Fruit fly (Drosophila melanogaster) whole organism, larva: ENCODE measurements around the gene CG18547.
A peak's percentile ranks its signal among the peaks of the same experiment; 100 is the strongest.

ENCODE experiments used
- noc ChIP-seq: fragments of 200-800 bp; sonication (Bioruptor generic); optimal IDR thresholded peaks from 3 replicates; lab custom pipeline; 2019; ENCODE audit warnings: missing biosample characterization, mild to moderate bottlenecking, missing genetic modification characterization, moderate library complexity

Gene CG18547

dm6 chr3R:11979879-11980571, at the start of gene CG18547:
Gene CG18547, minus strand, starts transcription at chr3R:11980390.
- no peak for TF ChIP-seq noc

DNA sequence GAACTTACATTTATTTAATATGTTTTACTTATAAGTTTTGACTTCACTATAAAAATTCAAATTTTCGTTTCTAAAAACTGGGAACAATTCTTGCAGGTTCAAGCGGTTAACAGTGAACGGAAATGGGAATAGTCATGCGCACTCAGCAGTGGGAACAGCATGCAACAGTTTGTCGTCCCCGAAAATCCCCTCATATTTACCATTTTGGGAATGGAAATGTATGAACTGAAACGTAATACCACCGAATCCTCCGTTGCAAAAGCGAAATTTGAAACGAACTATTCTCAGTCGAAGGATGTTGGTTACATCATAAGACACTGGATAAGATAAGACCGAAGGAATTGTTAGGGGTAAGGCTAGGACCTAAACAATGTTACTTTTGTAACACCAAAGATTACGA, 40.8 kb upstream of the CG18547 start:
- no peak for TF ChIP-seq noc

DNA sequence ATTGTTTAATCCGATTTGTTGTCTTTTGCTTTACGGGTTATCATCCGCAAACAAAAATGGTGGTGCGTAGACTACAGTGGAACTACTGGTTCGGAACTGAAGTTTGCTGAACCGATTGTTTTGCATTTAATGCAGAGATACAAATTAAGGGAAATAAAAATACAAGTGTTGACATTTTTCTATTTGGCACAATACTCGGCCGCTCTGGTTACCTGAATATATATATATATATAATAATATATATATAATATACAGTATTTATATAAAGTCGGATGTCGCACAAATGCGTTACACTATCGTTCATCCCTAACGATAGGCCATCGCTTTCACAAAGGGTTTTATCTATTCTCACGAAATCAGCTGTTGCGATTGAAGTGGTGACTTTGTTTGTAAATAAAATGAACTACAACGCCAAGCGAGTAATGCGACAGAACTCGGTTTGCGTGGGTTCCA, 36.7 kb upstream of the CG18547 start, which contains the start of the genes DCAF12 and Spt3:
Gene DCAF12, minus strand, starts transcription at position 204 of the 453 bp plus-strand sequence.
Gene Spt3, plus strand, starts transcription at position 329 of the 453 bp plus-strand sequence.
- TF ChIP-seq noc = no peak

DNA sequence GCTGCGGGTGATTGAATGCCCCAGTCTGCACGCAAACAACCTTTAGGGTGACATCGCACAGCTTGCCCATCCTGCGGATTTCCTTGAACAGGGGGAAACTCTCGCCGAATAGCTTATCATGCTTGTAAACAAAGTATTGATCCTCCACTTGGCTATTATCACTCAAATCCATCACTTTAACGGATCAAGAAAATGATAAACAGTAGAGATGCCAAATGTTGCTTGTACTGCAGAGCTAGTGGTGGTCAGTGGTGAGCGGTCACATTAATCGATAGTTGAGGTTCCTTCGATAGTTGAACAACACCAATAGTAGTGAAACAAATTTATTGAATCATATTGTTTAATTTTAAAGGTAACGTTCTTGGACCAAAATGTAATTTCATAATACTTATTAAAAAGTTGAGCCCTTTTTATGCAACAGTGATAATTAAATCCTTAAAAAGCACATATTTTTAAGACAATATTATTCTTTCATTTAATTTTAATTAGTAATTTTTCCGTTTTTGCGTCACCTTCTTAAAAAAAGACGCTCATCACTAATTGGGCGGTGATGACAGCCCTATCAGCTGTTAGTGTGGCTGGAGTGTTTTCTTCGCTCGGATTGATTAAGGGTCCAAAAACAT, 30.1 kb upstream of the CG18547 start, which contains the start of the genes KLHL18 and GCC185:
Gene KLHL18, minus strand, starts transcription at position 233 of the 623 bp plus-strand sequence.
Gene GCC185, plus strand, starts transcription at position 571 of the 623 bp plus-strand sequence.
- peak; percentile 83 for TF ChIP-seq noc

DNA sequence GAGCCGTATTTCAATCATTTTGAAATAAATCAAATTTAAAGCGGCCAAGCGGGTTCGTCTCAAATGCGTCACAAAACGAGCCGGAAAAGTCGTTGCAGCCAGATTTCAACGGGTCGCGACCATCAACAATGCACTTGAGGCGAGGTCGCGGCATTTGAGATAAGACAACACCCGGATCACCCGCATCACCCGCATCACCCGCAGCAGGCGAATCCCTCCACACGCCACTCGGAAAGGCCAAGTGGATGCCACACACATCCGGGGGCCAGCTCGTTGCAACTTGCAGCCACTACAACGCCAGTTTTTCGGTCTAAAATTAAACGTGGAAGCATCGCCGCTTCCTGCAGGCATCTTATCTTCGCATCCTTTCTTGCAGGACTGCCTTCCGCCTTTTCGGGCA, 26.2 kb upstream of the CG18547 start:
- no peak for TF ChIP-seq noc

DNA sequence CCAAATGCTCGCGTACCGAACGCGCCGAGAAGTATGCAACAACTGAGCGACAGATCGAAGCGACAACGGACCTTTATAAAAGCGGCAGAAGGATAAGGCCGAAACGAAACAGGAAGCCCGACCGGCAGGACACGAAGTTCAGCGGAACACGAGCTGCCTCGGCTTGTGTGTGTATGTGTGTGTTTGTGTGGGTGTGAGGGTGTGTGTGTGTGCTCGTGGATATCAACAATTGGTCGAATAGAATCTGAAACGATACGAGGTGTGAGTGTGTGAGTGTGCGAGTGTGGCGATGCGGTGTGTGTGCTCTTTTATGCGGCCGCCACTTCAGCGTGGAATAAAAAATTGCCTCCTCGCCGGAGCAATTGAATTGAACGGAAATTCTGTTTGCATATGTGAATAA, 25.2 kb upstream of the CG18547 start, which contains the start of gene Tk:
Gene Tk, minus strand, starts transcription at position 57 of the 400 bp plus-strand sequence.
- no peak for TF ChIP-seq noc

dm6 chr3R:11999074-11999473, 18.9 kb upstream of the CG18547 start, which contains the start of gene Ect3:
Gene Ect3, plus strand, starts transcription at chr3R:11999278.
- TF ChIP-seq noc = no peak

DNA sequence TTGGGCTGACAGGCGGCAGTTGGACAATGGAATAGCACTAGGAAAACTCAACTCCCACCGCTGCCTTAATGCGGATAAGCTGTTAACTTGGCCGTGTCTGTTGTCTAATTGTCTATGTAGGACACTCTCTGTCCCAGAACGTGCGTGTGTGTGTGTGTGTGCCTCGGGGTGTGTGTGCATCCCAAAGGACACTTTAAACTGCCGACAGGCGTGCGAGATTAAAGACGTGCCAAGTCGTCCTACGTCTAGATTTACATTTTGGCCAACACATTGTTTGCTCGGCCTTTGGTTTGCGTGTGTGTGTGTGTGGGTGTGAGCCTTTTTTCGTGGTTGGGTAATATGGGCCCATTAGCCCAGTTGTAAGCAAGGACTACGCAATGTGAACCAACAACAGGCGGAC, 17.9 kb upstream of the CG18547 start:
- no peak for TF ChIP-seq noc

dm6 chr3R:11992934-11993670, 12.9 kb upstream of the CG18547 start, which contains the start of gene mfas:
Gene mfas, minus strand, starts transcription at chr3R:11993315.
- TF ChIP-seq noc = no peak

DNA sequence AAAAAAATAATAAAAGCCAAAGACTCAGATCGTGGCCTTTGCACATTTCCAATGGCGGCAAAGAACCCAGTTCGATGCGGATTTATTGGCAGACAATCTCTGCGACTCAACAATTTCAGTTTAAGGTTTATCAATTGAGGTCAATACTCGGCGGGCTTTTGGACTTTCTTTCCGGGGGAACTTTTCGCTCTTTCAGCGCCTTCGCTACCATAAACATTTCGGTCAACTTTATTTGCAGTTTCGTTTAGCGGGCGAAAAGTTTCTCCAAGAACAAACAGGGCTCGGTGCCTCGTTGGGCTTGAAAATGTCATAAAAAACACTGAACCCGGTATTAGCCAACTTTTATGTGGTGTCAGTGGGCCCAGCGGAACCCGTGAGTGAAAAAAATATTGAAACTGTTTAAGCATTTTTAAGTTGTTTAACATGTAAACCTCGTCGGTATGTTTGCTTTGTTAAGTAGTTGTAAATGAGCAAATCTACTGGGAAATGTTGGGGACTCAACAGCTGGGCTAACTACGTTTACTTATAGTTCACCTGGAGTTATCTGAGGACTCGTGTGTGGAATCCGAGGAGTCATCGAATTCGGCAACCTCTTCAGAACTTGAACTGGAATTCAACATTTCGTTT, 11.5 kb upstream of the CG18547 start:
- TF ChIP-seq noc = no peak

- TF ChIP-seq noc = no peak
Observed at dm6 chr3R:11989996-11990395, 9.8 kb upstream of the CG18547 start.

dm6 chr3R:11989206-11989605, 9.0 kb upstream of the CG18547 start:
- no peak for TF ChIP-seq noc

- TF ChIP-seq noc = no peak
Observed at dm6 chr3R:11984862-11985261, 4.7 kb upstream of the CG18547 start.

- TF ChIP-seq noc = no peak
Observed at dm6 chr3R:11984441-11984840, 4.3 kb upstream of the CG18547 start, which contains the start of gene CG3397. Gene CG3397, minus strand, starts transcription at chr3R:11984541.

dm6 chr3R:11982547-11982946, 2.4 kb upstream of the CG18547 start:
- TF ChIP-seq noc = no peak

- no peak for TF ChIP-seq noc
Observed at dm6 chr3R:11981962-11982361, 1.8 kb upstream of the CG18547 start, which contains the start of gene CG12224. Gene CG12224, minus strand, starts transcription at chr3R:11982062.
